Fruit fly (Drosophila melanogaster) whole organism, pupa: ENCODE results near the gene CG13088.

Source experiments
- CG10348 ChIP-seq: fragments of 200-800 bp; sonication (Bioruptor generic); IDR thresholded peaks from 2 replicates; pipeline ENCODE4 v1.3.6; 2022; ENCODE audit warnings: missing biosample characterization, missing genetic modification characterization
- CG12605 ChIP-seq: fragments of 200-800 bp; sonication (Bioruptor generic); IDR thresholded peaks from 2 replicates; pipeline ENCODE4 v1.3.6; 2022; ENCODE audit warnings: missing biosample characterization, missing genetic modification characterization
- CG13204 ChIP-seq: fragments of 200-800 bp; sonication (Bioruptor generic); optimal IDR thresholded peaks from 2 replicates; lab custom pipeline; 2018; ENCODE audit warnings: missing biosample characterization, mild to moderate bottlenecking, missing genetic modification characterization, moderate library complexity
- CG14655 ChIP-seq: fragments of 200-800 bp; sonication (Bioruptor generic); optimal IDR thresholded peaks from 3 replicates; lab custom pipeline; 2017; ENCODE audit warnings: mild to moderate bottlenecking, missing biosample characterization, missing genetic modification reagents, missing genetic modification characterization
- CG34367 ChIP-seq: fragments of 200-800 bp; sonication (Bioruptor generic); optimal IDR thresholded peaks from 2 replicates; lab custom pipeline; 2018; ENCODE audit warnings: missing biosample characterization, mild to moderate bottlenecking, missing genetic modification characterization
- CG8301 ChIP-seq: fragments of 200-800 bp; sonication (Bioruptor generic); optimal IDR thresholded peaks from 2 replicates; lab custom pipeline; 2018; ENCODE audit warnings: missing biosample characterization, mild to moderate bottlenecking, missing genetic modification characterization
- EcR ChIP-seq: fragments of 200-800 bp; sonication (Bioruptor generic); optimal IDR thresholded peaks from 3 replicates; lab custom pipeline; 2019; ENCODE audit warnings: missing biosample characterization, missing genetic modification characterization, mild to moderate bottlenecking, moderate library complexity, missing genetic modification reagents
- Ets98B ChIP-seq: fragments of 200-800 bp; sonication (Bioruptor generic); IDR thresholded peaks from 2 replicates; pipeline ENCODE4 v1.3.6; 2022; ENCODE audit warnings: missing biosample characterization, missing genetic modification characterization
- Snoo ChIP-seq: fragments of 200-800 bp; sonication (Bioruptor generic); optimal IDR thresholded peaks from 3 replicates; lab custom pipeline; 2017; ENCODE audit warnings: missing biosample characterization, mild to moderate bottlenecking, missing genetic modification characterization, inconsistent platforms
- fd96Ca ChIP-seq: fragments of 200-800 bp; sonication (Bioruptor generic); IDR thresholded peaks from 3 replicates; pipeline ENCODE4 v1.3.6; 2022; ENCODE audit warnings: missing biosample characterization, missing genetic modification characterization
- gl ChIP-seq: fragments of 200-800 bp; sonication (Bioruptor generic); optimal IDR thresholded peaks from 2 replicates; lab custom pipeline; 2018; ENCODE audit warnings: missing biosample characterization, mild to moderate bottlenecking, missing genetic modification characterization
- rn ChIP-seq: fragments of 200-800 bp; sonication (Bioruptor generic); IDR thresholded peaks from 2 replicates; pipeline ENCODE4 v1.3.6; 2022; ENCODE audit warnings: missing biosample characterization, missing genetic modification characterization

- TF ChIP-seq CG10348: no peak
- no peak for TF ChIP-seq CG14655 (GFP tag; lab: Kevin White, UChicago)
- TF ChIP-seq CG8301 (tag; lab: Kevin White, UChicago): no peak
- TF ChIP-seq CG13204 (GFP tag; lab: Kevin White, UChicago): no peak
- no peak for TF ChIP-seq rn
- no peak for TF ChIP-seq Snoo (tag; lab: Kevin White, UChicago)
- no peak for TF ChIP-seq CG34367 (tag; lab: Kevin White, UChicago)
- TF ChIP-seq gl: no peak
- TF ChIP-seq EcR (GFP tag; lab: Kevin White, UChicago): no peak
- no peak for TF ChIP-seq fd96Ca (GFP tag; lab: Robert Waterston, UW)
- no peak for TF ChIP-seq CG12605 (GFP tag; lab: Robert Waterston, UW)
- no peak for TF ChIP-seq Ets98B (GFP tag; lab: Robert Waterston, UW)
Observed at dm6 chr2L:8522781-8523180, 34.0 kb downstream of the CG13088 start.
